Fruit fly (Drosophila melanogaster) S2 (cell line): ENCODE measurements around the gene CG34367.

ENCODE experiments used
- CG8478 ChIP-seq: fragments of >200 bp; optimal IDR thresholded peaks from 2 replicates; lab custom pipeline; 2018
- CTCF ChIP-seq, 2 experiments: fragments of >200 bp; optimal IDR thresholded peaks; 2 replicates each; lab custom pipeline; 2018

Gene CG34367

DNA sequence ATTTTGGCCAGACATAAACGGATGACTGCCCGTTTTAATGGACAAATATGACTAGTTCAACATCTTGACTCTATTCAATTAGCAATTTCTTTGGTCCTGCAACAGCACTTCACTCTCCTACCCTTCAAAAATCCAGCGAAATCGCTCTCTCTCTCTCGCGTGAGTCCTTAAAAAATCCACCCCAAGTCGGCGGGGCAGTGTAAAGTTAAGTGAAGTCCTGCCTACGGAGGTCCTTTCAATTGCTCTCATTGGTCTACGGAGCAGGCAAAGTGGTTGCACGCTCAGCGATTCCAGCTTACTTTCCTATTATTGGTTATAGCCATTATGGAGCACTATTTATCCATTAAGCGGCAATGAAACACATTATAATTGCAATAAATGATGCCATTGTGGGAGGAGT is at the start of gene CG34367:
TSS of gene CG34367 (minus strand) at position 35 of the 400 bp plus-strand sequence.
- TF ChIP-seq CG8478 (lab: Kevin White, UChicago) (no peak), CTCF (optimal IDR thresholded peaks at IDR 0.05; lab: Kevin White, UChicago) (no peak)

DNA sequence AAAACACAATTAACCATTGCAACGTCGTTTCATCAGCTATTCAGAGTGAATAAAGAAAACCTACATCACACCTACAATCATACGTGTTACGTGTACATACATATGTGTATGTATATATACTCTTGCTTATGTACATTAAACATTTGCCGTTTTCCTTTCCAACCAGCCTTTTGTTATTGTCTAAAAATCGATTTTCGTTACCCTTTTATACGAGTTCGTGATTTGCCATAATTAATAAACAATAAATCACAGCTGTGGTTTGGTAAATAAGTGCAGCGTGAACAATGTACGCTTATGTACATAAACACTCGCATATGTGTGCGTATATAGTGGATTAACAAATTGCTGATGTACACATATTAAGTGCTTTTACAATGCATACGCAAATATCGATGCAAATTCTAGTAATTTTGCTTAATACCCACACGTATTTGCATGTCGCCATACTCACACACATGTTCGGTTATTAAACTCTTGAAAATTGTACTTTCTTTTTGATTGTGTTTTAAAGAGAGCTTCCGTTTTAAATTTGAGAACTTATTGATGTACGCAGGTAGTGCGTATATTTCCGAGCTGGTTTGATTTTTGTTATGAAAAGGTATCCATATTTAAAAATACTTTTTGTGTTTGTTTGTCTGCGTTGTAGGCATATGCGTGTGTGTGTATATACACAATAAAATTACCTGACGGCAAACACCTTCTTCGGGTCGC is 43.3 kb upstream of the CG34367 start:
- TF ChIP-seq CTCF (optimal IDR thresholded peaks at IDR 0.05; lab: Kevin White, UChicago) (no peak), CG8478 (lab: Kevin White, UChicago) (no peak)

DNA sequence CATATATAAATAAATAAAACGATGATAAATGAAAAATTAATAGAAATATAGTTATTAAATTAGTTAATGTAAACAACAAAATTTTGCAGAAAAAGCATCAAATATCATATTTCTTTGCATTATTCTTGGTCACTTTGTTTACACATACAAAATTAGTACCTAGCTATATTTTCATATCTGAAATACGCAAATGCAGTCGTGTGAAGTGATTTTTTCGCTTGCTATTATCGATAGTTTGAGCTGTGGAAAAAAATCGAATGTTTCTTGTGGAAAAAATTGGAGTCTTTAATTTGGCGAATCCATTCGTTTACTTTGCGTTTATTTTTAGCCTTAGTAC is 42.8 kb upstream of the CG34367 start, which contains the start of gene Cnot4:
TSS of gene Cnot4 (plus strand) at position 229 of the 337 bp plus-strand sequence.
- TF ChIP-seq CTCF (optimal IDR thresholded peaks at IDR 0.05; lab: Kevin White, UChicago) = no peak
- TF ChIP-seq CG8478 (lab: Kevin White, UChicago) = no peak

DNA sequence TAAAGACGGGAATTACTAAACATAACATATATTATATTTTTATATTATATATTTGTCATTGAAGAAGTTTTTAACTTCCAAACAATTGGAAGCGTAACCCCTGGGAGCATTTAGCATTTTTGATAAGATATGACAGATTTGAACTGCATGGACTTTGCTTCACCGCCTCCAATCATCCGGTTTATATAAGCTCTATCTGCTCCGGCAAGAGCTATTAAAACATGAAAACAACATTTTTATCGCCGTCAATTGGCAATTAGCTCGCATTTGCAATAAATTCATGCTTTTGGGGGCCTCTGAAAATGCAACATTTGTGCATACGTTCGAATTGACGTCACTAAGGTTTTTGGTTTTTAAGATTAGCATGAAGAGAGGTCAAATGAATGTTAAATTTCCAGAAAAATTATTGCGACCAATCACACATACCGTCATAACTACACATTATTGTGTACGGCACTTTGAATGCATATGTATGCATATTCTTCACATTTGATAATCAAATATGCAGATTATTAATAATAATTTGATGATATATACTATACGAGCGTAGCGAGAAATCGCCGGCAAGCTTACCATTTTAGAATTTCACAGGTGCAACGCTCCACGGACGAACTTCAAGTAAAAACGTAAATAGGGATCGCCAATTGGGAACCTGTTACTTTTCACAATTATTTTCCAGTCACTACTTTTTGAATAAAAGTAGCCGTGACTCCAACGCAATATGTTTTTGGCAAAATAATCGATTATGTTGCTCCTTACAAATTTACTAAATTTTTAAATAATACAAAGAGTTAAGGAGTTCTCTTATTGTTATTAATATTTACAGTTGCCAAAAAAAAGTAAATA is 42.2 kb upstream of the CG34367 start, which contains the start of gene Mdh1:
TSS of gene Mdh1 (minus strand) at position 691 of the 846 bp plus-strand sequence.
- no peak for TF ChIP-seq CTCF (optimal IDR thresholded peaks at IDR 0.05; lab: Kevin White, UChicago)
- no peak for TF ChIP-seq CG8478 (lab: Kevin White, UChicago)

DNA sequence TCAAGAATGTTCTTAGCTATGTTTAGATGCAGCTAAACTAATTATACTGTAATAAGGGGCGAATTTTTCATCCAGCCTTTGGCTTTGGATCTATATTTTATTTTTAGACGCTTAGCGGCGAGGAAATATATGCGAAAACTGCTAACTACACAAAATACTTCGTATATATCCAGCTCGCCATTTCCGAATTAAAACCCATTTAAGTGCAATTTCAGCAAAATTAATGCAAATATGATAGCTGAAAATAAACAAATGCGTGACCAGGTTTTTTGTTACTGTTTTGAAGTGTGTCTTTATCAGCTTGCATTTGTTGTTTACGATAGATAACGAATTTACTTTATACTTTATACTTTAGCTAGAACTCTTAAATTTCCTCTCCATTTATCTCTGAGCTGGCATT is 41.3 kb upstream of the CG34367 start:
- TF ChIP-seq CG8478 (lab: Kevin White, UChicago) (no peak), CTCF (optimal IDR thresholded peaks at IDR 0.05; lab: Kevin White, UChicago) (no peak)

DNA sequence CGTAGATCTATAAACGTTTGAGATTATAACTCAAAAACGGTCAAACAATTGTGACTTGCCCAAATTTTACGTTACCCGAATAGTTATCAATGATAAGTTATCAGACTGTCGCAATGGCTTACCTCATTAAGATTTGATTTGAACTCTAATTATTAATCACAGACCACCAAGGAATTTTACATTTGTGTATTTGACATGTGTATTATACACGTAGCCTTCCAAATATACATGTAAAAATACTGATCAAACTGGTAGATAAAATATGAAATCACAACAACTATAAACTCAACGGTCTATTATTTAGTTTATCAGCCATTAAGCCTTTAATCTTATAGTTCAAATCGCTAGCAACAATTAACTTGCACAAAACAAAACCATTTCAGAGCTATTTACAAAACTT is 39.8 kb upstream of the CG34367 start:
- TF ChIP-seq CG8478 (lab: Kevin White, UChicago) (no peak), CTCF (optimal IDR thresholded peaks at IDR 0.05; lab: Kevin White, UChicago) (no peak)

DNA sequence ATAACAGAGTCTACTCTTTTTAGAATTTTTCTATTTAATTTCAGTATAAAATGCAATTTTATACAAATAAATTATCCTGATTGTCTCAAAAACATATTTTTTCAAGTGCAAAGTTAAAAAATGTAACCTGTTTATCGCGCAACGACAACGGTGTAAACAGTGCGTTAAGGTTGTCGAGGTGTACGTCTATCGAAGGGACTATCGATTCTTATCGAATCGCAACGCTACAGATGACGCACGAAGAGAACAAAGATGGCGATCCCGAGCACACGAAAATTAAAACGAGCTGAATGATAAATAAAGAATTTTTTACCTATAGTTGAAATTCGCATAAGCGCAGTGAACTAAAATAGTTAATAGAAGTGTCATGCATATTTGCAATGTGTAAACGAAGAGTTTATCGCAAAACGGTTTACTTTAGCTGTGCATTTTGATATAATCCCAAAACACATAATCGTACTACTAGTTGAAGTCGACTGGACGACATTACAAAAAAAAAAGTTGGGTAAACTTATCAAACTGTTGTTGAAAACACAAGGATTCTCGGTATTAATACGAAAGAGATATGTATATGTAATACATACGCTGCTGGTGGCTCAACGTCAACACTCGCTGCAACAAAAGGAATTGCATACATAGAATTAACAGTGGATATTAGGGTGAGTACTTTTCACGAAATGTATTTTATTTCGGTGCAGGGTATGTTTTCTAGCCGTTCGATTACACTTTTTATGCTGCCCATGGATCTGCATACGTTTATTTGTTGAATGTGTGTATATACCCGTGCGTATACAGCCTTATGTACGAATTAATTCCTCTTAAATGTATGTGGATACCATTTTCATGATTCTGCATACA is 34.4 kb upstream of the CG34367 start, which contains the start of gene da:
TSS of gene da (plus strand) at position 237 of the 858 bp plus-strand sequence.
- TF ChIP-seq CG8478 (lab: Kevin White, UChicago) (no peak), CTCF (optimal IDR thresholded peaks at IDR 0.05; lab: Kevin White, UChicago) (peak in 1 of 2 experiments; percentile 51)

DNA sequence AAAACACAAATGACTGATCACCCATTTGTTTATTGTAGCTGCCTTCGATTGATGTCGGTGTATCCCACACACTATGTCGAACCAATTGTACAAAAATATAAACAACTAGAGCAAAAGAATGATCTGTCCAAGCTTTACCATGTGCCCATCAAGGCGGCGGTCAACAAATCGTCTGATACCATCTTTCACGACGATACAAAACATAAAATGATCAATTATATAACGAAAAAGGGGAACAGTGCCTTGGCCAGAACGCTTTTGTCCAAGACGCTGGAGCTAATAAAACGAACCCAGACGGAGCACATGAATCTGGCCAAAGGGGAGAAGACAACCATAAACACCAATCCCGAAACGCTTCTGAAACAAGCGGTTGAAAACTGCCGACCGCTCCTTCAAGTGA is 33.1 kb upstream of the CG34367 start:
- TF ChIP-seq CG8478 (lab: Kevin White, UChicago) (no peak), CTCF (optimal IDR thresholded peaks at IDR 0.05; lab: Kevin White, UChicago) (no peak)

DNA sequence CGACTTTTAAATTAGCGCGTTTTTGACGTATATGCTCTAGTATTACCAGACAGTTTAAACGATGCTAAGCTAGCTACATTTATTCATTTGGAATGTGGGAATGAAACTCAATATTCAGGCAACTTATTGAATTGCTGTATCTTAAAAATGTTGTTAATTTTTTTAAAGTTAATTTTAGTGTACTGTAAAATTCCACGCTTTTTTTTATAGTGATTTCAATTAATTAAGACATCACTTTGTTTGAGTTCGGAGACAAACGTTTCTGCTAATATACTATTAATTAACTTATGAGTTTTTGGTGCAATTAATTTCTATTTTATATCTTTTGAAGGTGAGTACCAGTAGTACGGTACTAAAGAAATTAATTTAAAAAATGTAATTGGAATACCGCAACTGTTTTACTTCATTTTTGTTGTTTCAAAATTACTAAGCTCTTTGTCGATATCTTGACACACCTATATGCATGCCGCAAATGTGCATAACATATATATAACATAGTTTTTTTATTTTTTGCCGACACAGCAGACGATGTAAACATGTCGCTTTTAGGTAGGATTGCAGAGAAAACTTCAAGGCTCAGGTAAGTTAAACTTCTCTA is 32.6 kb upstream of the CG34367 start, which contains the start of the genes Cdk1 and mRpS7:
TSS of gene Cdk1 (minus strand) at position 55 of the 598 bp plus-strand sequence.
TSS of gene mRpS7 (plus strand) at position 455 of the 598 bp plus-strand sequence.
- TF ChIP-seq CG8478 (lab: Kevin White, UChicago) (no peak), CTCF (optimal IDR thresholded peaks at IDR 0.05; lab: Kevin White, UChicago) (no peak)

DNA sequence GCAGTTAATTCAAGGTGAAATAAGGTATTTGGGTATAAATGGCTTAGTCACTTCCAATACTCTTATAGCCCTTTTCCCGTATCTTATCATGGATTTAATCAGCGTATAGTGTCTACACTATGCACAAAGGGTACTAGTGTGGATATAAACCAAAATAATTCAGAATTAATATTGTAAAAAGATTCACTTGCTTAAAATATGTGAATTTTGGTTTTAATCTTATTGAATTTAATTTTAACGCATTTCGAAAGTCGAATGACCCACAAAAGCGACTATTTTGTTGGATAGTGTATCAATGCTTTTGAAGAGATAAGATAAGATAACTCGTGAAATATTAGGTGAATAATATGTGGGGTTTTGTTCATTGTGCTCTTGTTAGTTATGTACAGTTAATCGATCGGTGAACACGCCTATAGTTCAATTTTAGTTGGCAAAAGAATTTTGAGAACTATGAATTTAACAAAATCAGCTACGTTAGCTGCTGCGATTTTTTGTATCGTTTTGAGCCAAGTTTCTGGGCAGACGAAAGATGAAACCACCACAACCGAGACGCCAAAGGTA is 28.3 kb upstream of the CG34367 start, which contains the start of gene CG5096:
TSS of gene CG5096 (plus strand) at position 374 of the 561 bp plus-strand sequence.
- TF ChIP-seq CG8478 (lab: Kevin White, UChicago) (no peak), CTCF (optimal IDR thresholded peaks at IDR 0.05; lab: Kevin White, UChicago) (no peak)

DNA sequence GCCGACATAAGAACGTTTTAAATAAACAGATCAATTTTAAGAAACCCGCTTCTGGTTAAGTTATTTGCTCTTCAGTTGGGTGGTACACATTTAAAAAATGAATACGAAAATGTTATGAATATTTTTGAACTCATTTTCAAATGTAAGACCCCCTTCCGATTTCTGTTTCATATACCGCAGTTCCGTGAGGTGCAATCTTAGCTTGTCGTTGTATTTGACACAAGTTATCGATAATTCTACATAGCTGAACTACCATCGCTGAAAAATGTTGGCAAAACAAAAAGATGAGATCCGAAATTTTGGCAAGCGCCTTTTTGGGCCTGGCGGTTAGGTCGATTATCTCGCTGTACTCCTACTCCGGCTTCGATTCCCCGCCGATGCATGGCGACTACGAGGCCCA is 26.2 kb upstream of the CG34367 start, which contains the start of gene gny:
TSS of gene gny (plus strand) at position 239 of the 400 bp plus-strand sequence.
- TF ChIP-seq CG8478 (lab: Kevin White, UChicago) (no peak), CTCF (optimal IDR thresholded peaks at IDR 0.05; lab: Kevin White, UChicago) (peak; percentile 12 to 32)

DNA sequence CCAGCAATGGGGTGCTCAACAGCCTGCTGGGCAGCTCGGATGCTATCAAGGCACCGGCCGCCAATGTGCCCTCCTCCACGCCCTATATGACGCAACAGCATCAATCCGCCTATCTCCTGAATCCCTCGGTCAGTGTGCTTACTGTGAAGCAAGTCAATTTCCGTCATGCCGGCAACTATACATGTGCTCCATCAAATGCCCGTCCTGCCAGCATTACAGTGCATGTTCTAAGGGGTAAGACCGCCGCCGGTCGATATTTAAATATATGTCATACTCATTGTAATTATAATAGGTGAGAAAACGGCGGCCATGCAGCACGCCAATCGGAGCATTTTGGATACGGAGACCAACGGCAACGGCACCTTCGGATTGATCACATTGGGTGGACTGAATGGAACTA is 24.9 kb upstream of the CG34367 start:
- no peak for TF ChIP-seq CTCF (optimal IDR thresholded peaks at IDR 0.05; lab: Kevin White, UChicago)
- no peak for TF ChIP-seq CG8478 (lab: Kevin White, UChicago)

DNA sequence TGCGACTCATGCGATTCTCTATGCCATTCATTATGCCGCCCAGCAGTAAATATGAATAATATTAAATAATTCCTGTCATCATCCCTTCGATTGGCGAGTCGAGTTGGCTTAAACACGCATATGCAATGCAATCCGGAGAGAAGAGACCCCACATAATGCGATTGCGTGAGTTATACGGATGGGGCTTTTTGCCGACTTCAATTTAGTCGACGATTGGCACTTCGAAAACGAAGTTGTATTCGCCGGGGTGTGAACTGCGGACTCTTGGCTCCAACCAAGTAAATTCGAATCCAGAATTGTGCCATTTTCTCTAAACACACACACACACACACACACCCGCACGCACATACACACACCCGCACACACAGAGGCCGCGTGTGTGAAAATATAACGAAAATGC is 22.6 kb upstream of the CG34367 start:
- TF ChIP-seq CG8478 (lab: Kevin White, UChicago) (no peak), CTCF (optimal IDR thresholded peaks at IDR 0.05; lab: Kevin White, UChicago) (no peak)
